Worm (Caenorhabditis elegans) whole organism, mixed stage, embryonic: ENCODE data around the gene str-8.
A peak's percentile ranks its signal among the peaks of the same experiment; 100 is the strongest.
"Not testable (repeated sequence)": the region's sequence is repeated elsewhere in the genome, so short reads cannot be mapped to it uniquely, and the experiment has no call there.

ENCODE experiments used
- M03D4.4 ChIP-seq: sonication (generic microtip); optimal IDR thresholded peaks from 2 replicates; lab custom pipeline; 2017; ENCODE audit warnings: mild to moderate bottlenecking, missing genetic modification characterization, missing compliant biosample characterization
- bed-3 ChIP-seq: fragments of 200-800 bp; sonication (Bioruptor generic); optimal IDR thresholded peaks from 3 replicates; lab custom pipeline; 2018; ENCODE audit warnings: mild to moderate bottlenecking, missing genetic modification characterization, moderate library complexity, missing compliant biosample characterization
- blmp-1 ChIP-seq: fragments of 150-350 bp; optimal IDR thresholded peaks from 2 replicates; lab custom pipeline; 2014; ENCODE audit warnings: missing biosample characterization, missing genetic modification characterization
- ceh-39 ChIP-seq: fragments of 150-350 bp; optimal IDR thresholded peaks from 2 replicates; lab custom pipeline; 2014; ENCODE audit warnings: missing biosample characterization, missing genetic modification characterization
- ceh-43 ChIP-seq: fragments of 200-800 bp; sonication (Bioruptor generic); optimal IDR thresholded peaks from 2 replicates; lab custom pipeline; 2018; ENCODE audit warnings: mild to moderate bottlenecking, missing genetic modification characterization, moderate library complexity, missing compliant biosample characterization
- ceh-83 ChIP-seq: fragments of 200-800 bp; sonication (Bioruptor generic); optimal IDR thresholded peaks from 2 replicates; lab custom pipeline; 2018; ENCODE audit warnings: mild to moderate bottlenecking, missing genetic modification characterization, missing compliant biosample characterization
- ces-1 ChIP-seq: fragments of 150-350 bp; optimal IDR thresholded peaks from 2 replicates; lab custom pipeline; 2014; ENCODE audit warnings: missing biosample characterization, missing genetic modification reagents, missing genetic modification characterization
- cnd-1 ChIP-seq: fragments of 200-800 bp; sonication (Bioruptor generic); optimal IDR thresholded peaks from 2 replicates; lab custom pipeline; 2018; ENCODE audit warnings: mild to moderate bottlenecking, missing genetic modification characterization, missing compliant biosample characterization
- drap-1 ChIP-seq: fragments of 200-800 bp; sonication (Bioruptor generic); optimal IDR thresholded peaks from 3 replicates; lab custom pipeline; 2018; ENCODE audit warnings: mild to moderate bottlenecking, missing genetic modification characterization, missing compliant biosample characterization
- elt-1 ChIP-seq: sonication (generic microtip); optimal IDR thresholded peaks from 2 replicates; lab custom pipeline; 2017; ENCODE audit warnings: missing genetic modification characterization, mild to moderate bottlenecking, missing compliant biosample characterization, antibody characterized with exemption, moderate library complexity, borderline replicate concordance; ENCODE audit not compliant: insufficient read depth
- elt-3 ChIP-seq: fragments of 150-350 bp; optimal IDR thresholded peaks from 2 replicates; lab custom pipeline; 2014; ENCODE audit warnings: missing biosample characterization, missing genetic modification characterization
- flh-1 ChIP-seq: fragments of 200-800 bp; sonication (Bioruptor generic); optimal IDR thresholded peaks from 2 replicates; lab custom pipeline; 2018; ENCODE audit warnings: mild to moderate bottlenecking, missing genetic modification characterization, moderate library complexity, missing compliant biosample characterization
- ham-2 ChIP-seq: fragments of 200-800 bp; sonication (Bioruptor generic); optimal IDR thresholded peaks from 2 replicates; lab custom pipeline; 2018; ENCODE audit warnings: mild to moderate bottlenecking, missing genetic modification characterization, missing compliant biosample characterization
- hlh-1 ChIP-seq: fragments of 150-350 bp; optimal IDR thresholded peaks from 2 replicates; lab custom pipeline; 2014; ENCODE audit warnings: missing biosample characterization, missing genetic modification reagents, missing genetic modification characterization
- lin-13 ChIP-seq: fragments of 150-350 bp; optimal IDR thresholded peaks from 2 replicates; lab custom pipeline; 2014; ENCODE audit warnings: missing biosample characterization, missing genetic modification characterization
- lin-32 ChIP-seq: fragments of 200-800 bp; sonication (Bioruptor generic); optimal IDR thresholded peaks from 2 replicates; lab custom pipeline; 2018; ENCODE audit warnings: mild to moderate bottlenecking, missing genetic modification characterization, missing compliant biosample characterization
- lsy-2 ChIP-seq: fragments of 150-350 bp; optimal IDR thresholded peaks from 2 replicates; lab custom pipeline; 2014; ENCODE audit warnings: missing biosample characterization, missing genetic modification characterization
- mab-5 ChIP-seq: fragments of 150-350 bp; optimal IDR thresholded peaks from 2 replicates; lab custom pipeline; 2014; ENCODE audit warnings: missing biosample characterization, missing genetic modification characterization
- mep-1 ChIP-seq: fragments of 150-350 bp; optimal IDR thresholded peaks from 2 replicates; lab custom pipeline; 2017; ENCODE audit warnings: missing biosample characterization, missing genetic modification reagents, missing genetic modification characterization, inconsistent platforms
- mls-2 ChIP-seq: sonication (generic microtip); optimal IDR thresholded peaks from 2 replicates; lab custom pipeline; 2016; ENCODE audit warnings: mild to moderate bottlenecking, missing genetic modification characterization, moderate library complexity, missing compliant biosample characterization
- nhr-12 ChIP-seq: fragments of 150-350 bp; optimal IDR thresholded peaks from 2 replicates; lab custom pipeline; 2014; ENCODE audit warnings: missing biosample characterization, missing genetic modification characterization
- nhr-2 ChIP-seq: fragments of 150-350 bp; optimal IDR thresholded peaks from 2 replicates; lab custom pipeline; 2014; ENCODE audit warnings: missing biosample characterization, missing genetic modification characterization
- nhr-237 ChIP-seq: fragments of 150-350 bp; optimal IDR thresholded peaks from 2 replicates; lab custom pipeline; 2014; ENCODE audit warnings: missing biosample characterization, missing genetic modification characterization
- nhr-28 ChIP-seq: fragments of 150-350 bp; optimal IDR thresholded peaks from 2 replicates; lab custom pipeline; 2014; ENCODE audit warnings: missing biosample characterization, missing genetic modification characterization
- nhr-76 ChIP-seq: sonication (generic microtip); optimal IDR thresholded peaks from 2 replicates; lab custom pipeline; 2017; ENCODE audit warnings: missing biosample characterization, missing genetic modification characterization
- pha-4 ChIP-seq: fragments of 150-350 bp; optimal IDR thresholded peaks from 2 replicates; lab custom pipeline; 2018; ENCODE audit warnings: missing biosample characterization, missing genetic modification reagents, missing genetic modification characterization
- sem-2 ChIP-seq: fragments of 200-800 bp; sonication (Bioruptor generic); optimal IDR thresholded peaks from 2 replicates; lab custom pipeline; 2018; ENCODE audit warnings: mild to moderate bottlenecking, missing genetic modification characterization, missing compliant biosample characterization
- snpc-4 ChIP-seq: fragments of 150-350 bp; optimal IDR thresholded peaks from 2 replicates; lab custom pipeline; 2014; ENCODE audit warnings: missing biosample characterization, missing genetic modification characterization
- sptf-1 ChIP-seq: sonication (generic microtip); optimal IDR thresholded peaks from 2 replicates; lab custom pipeline; 2017; ENCODE audit warnings: mild to moderate bottlenecking, missing genetic modification characterization, moderate library complexity, missing compliant biosample characterization
- tbx-8 ChIP-seq: fragments of 200-800 bp; sonication (Bioruptor generic); optimal IDR thresholded peaks from 2 replicates; lab custom pipeline; 2018; ENCODE audit warnings: mild to moderate bottlenecking, missing genetic modification characterization, moderate library complexity, missing compliant biosample characterization
- unc-120 ChIP-seq: sonication (generic microtip); optimal IDR thresholded peaks from 2 replicates; lab custom pipeline; 2017; ENCODE audit warnings: missing genetic modification characterization, missing compliant biosample characterization; ENCODE audit not compliant: poor library complexity, severe bottlenecking
- unc-39 ChIP-seq: fragments of 150-350 bp; optimal IDR thresholded peaks from 2 replicates; lab custom pipeline; 2014; ENCODE audit warnings: missing biosample characterization, missing genetic modification characterization
- unc-62 ChIP-seq: fragments of 150-350 bp; optimal IDR thresholded peaks from 2 replicates; lab custom pipeline; 2014; ENCODE audit warnings: missing biosample characterization, missing genetic modification reagents, missing genetic modification characterization
- zip-8 ChIP-seq: fragments of 150-350 bp; optimal IDR thresholded peaks from 2 replicates; lab custom pipeline; 2014; ENCODE audit warnings: missing biosample characterization, missing genetic modification characterization
- ztf-11 ChIP-seq: fragments of 150-350 bp; optimal IDR thresholded peaks from 2 replicates; lab custom pipeline; 2014; ENCODE audit warnings: missing biosample characterization, missing genetic modification characterization

str-8 gene

DNA sequence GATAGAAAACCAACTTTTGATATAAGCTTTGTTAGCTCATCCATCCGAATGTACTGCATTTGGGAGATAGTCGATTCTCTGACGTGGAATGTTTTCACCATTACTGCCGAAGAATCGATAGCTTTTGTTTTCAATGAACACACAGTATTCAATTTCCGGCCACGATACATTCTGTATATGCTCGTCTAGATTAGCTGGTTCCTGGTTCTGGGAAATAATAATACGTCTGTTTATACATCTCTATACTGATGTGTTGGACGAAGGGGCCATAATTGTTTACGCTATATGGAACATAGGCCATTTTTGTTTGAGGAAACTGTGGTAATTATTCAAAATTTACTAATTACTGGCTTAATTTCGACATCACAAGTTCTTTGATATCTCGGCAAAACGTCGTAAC is 4.7 kb upstream of the str-8 start, which contains the start of gene str-6:
TSS of gene str-6 (minus strand) at position 101 of the 400 bp plus-strand sequence.
- TF ChIP-seq mep-1 = no peak
- no peak for TF ChIP-seq lin-13 (tag; lab: Kevin White, UChicago)
- no peak for TF ChIP-seq sptf-1 (tag; lab: Kevin White, UChicago)
- TF ChIP-seq nhr-12 (tag; lab: Kevin White, UChicago) = no peak

- no peak for TF ChIP-seq ztf-11 (tag; lab: Kevin White, UChicago)
- TF ChIP-seq nhr-2 (tag; lab: Kevin White, UChicago) = no peak
- no peak for TF ChIP-seq lin-13 (tag; lab: Kevin White, UChicago)
- no peak for TF ChIP-seq blmp-1 (tag; lab: Kevin White, UChicago)
- TF ChIP-seq sem-2 (GFP tag; lab: Kevin White, UChicago) = no peak
- TF ChIP-seq flh-1 (GFP tag; lab: Kevin White, UChicago) = no peak
- TF ChIP-seq lin-32 (GFP tag; lab: Kevin White, UChicago) = no peak
- TF ChIP-seq elt-3 = no peak
- TF ChIP-seq lsy-2 (tag; lab: Kevin White, UChicago) = no peak
- TF ChIP-seq ceh-83 (GFP tag; lab: Kevin White, UChicago) = no peak
- no peak for TF ChIP-seq sptf-1 (tag; lab: Kevin White, UChicago)
- no peak for TF ChIP-seq ham-2
Observed at ce11 chrV:15752049-15752448, 2.8 kb upstream of the str-8 start, which contains the start of gene str-43. str-43 (minus strand) TSS chrV:15752149.

DNA sequence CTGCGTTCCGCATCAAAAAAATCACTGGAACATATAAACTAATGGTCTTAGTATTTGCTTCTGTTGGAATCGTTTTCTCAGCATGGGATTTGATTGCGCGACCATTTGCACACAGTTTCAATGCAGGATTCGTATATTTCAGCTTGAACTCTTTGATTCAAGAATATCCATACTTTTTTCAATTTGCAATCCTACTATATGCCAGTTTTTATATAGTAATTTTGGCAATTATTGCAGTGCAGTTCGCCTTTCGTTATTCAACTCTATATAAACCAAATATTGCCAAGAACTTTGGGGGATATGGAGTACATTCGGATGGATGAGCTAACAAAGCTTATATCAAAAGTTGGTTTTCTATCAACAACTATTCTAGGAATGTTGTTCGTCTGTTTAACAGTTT is 1.9 kb upstream of the str-8 start, which contains the start of gene str-5:
TSS of gene str-5 (plus strand) at position 301 of the 400 bp plus-strand sequence.
- TF ChIP-seq ceh-39; ceh-43 (GFP tag; lab: Kevin White, UChicago); nhr-28: not testable (repeated sequence)

DNA sequence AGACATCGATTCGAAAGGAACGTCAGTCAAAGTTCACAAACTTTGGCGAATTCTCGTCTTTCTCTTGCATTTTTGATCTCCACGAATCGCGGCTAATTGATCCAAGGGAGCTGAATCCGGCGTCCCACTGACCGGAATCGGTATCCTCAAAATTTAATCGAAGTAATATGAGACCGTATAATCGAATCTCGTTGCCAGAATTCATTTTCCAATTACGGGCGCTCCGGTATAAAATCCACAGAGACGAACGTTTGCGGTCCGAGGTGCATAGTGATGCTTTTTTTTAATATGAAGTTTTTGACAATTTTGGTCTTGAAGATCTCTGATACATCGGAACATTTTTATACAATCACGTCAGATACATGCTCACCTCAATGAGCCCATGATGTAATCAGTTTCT is 2.8 kb downstream of the str-8 start:
- no peak for TF ChIP-seq unc-39 (tag; lab: Kevin White, UChicago)
- TF ChIP-seq mab-5 = no peak
- TF ChIP-seq nhr-76 (tag; lab: Kevin White, UChicago) = no peak

DNA sequence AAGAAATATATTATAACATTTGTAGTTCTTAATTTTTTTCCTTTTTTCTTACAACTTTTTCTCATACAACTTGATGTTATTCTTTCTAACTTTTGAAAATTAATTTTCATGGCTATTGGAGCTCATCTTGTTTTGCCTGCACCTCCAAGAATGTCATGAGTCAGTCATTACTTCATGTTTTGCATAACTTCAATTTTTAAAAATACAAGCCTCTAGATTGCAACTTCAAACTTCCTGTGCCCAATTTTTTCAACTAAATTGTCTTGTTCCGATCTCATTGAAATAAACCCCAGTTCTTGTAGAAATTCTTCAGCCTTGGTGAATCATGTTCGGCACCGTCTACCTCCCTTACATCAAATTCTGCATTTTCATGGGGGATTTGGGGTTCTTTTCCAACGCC is 3.6 kb downstream of the str-8 start, which contains the start of gene str-9:
TSS of gene str-9 (plus strand) at position 301 of the 400 bp plus-strand sequence.
- TF ChIP-seq ceh-43 (GFP tag; lab: Kevin White, UChicago) (no peak), nhr-12 (tag; lab: Kevin White, UChicago) (no peak), unc-39 (tag; lab: Kevin White, UChicago) (no peak), M03D4.4 (tag; lab: Kevin White, UChicago) (no peak), ces-1 (no peak)

DNA sequence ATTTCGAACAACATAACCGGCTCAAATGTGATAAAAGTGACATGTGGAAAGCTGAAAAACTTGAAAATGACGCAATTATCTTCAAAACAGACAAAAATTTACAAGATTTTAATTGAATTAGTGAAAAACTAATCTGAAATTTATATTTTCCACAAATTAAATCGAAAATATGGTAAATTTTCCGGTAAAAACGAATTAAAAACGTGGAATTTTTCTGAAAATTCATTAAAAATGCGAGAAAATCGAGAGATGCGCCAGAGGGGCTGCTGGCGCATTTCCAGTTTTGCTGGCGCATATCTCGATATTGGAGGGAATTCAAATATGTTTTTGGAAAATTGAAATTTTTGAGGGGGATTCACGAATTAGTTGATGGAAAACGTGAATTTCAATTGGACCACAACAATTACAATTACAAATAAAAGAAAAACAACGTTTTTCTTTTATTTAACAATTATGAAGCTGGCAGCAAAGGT is 11.3 kb downstream of the str-8 start, which contains the start of the genes haf-3 and F57A10.2:
TSS of gene haf-3 (minus strand) at position 51 of the 473 bp plus-strand sequence.
TSS of gene F57A10.2 (plus strand) at position 454 of the 473 bp plus-strand sequence.
- TF ChIP-seq ham-2 (no peak), tbx-8 (no peak), unc-120 (tag; lab: Kevin White, UChicago) (no peak), unc-62 (GFP tag; lab: Kevin White, UChicago) (no peak), elt-1 (tag; lab: Kevin White, UChicago) (peak; percentile 11), ceh-39 (peak; percentile 43), drap-1 (GFP tag; lab: Kevin White, UChicago) (peak; percentile 79), mep-1 (peak; percentile 91), blmp-1 (tag; lab: Kevin White, UChicago) (no peak), sptf-1 (tag; lab: Kevin White, UChicago) (peak; percentile 74), snpc-4 (tag; lab: Kevin White, UChicago) (no peak), nhr-12 (tag; lab: Kevin White, UChicago) (no peak), bed-3 (GFP tag; lab: Kevin White, UChicago) (no peak), pha-4 (tag; lab: Kevin White, UChicago) (peak; percentile 48), nhr-237 (tag; lab: Kevin White, UChicago) (peak; percentile 82), nhr-76 (tag; lab: Kevin White, UChicago) (no peak), hlh-1 (tag; lab: Kevin White, UChicago) (peak; percentile 23), lin-13 (tag; lab: Kevin White, UChicago) (peak; percentile 85), ztf-11 (tag; lab: Kevin White, UChicago) (no peak), ceh-43 (GFP tag; lab: Kevin White, UChicago) (no peak), mab-5 (peak; percentile 62), ces-1 (peak; percentile 67), lsy-2 (tag; lab: Kevin White, UChicago) (peak; percentile 77), zip-8 (tag; lab: Kevin White, UChicago) (no peak), nhr-28 (no peak), M03D4.4 (tag; lab: Kevin White, UChicago) (peak; percentile 46), cnd-1 (tag; lab: Kevin White, UChicago) (no peak), elt-3 (no peak), flh-1 (GFP tag; lab: Kevin White, UChicago) (no peak), mls-2 (tag; lab: Kevin White, UChicago) (no peak)
